Worm (Caenorhabditis elegans) whole organism, young adult: ENCODE data around the gene clec-124.

ENCODE experiments used
- T26A5.8 ChIP-seq: sonication (generic microtip); optimal IDR thresholded peaks from 2 replicates; lab custom pipeline; 2016; ENCODE audit warnings: missing genetic modification characterization, missing compliant biosample characterization
- ama-1 ChIP-seq, 3 experiments: fragments of 150-350 bp in 1 of 3; sonication (generic microtip) in 2 of 3; optimal IDR thresholded peaks; 2 replicates each; lab custom pipeline; 2014 to 2018; ENCODE audit warnings: missing biosample characterization in 2 of 3, missing genetic modification characterization in 2 of 3, missing genetic modification reagents in 2 of 3
- aptf-2 ChIP-seq: fragments of 200-800 bp; sonication (Bioruptor generic); conservative IDR thresholded peaks from 2 replicates; pipeline ENCODE4 v1.3.6; 2022; ENCODE audit warnings: missing genetic modification reagents, missing genetic modification characterization, missing compliant biosample characterization
- lsy-27 ChIP-seq: sonication (generic microtip); optimal IDR thresholded peaks from 2 replicates; lab custom pipeline; 2017; ENCODE audit warnings: missing genetic modification characterization, mild to moderate bottlenecking, missing compliant biosample characterization, antibody characterized with exemption, missing genotype, borderline replicate concordance; ENCODE audit not compliant: insufficient read depth
- nfya-1 ChIP-seq: sonication (generic microtip); optimal IDR thresholded peaks from 2 replicates; lab custom pipeline; 2017; ENCODE audit warnings: antibody characterized with exemption, missing compliant biosample characterization, missing genetic modification characterization, borderline replicate concordance; ENCODE audit not compliant: insufficient read depth
- nfyb-1 ChIP-seq: fragments of 200-800 bp; sonication (Bioruptor generic); IDR thresholded peaks from 2 replicates; pipeline ENCODE4 v1.3.6; 2022; ENCODE audit warnings: missing genetic modification reagents, missing genetic modification characterization, missing compliant biosample characterization
- pha-4 ChIP-seq: fragments of 150-350 bp; sonication (generic microtip); optimal IDR thresholded peaks from 2 replicates; lab custom pipeline; 2014; ENCODE audit warnings: missing biosample characterization, missing genetic modification reagents, missing genetic modification characterization

ce11 chrII:3203415-3203814 is 46.1 kb upstream of the clec-124 start, which contains the start of gene sri-50:
- TF ChIP-seq ama-1 (optimal IDR thresholded peaks at IDR 0.05; lab: Kevin White, UChicago) (no peak), ama-1 (GFP tag; optimal IDR thresholded peaks at IDR 0.05; lab: Kevin White, UChicago) (no peak), nfya-1 (tag; lab: Kevin White, UChicago) (no peak), pha-4 (tag; lab: Kevin White, UChicago) (no peak), lsy-27 (tag; lab: Kevin White, UChicago) (no peak), T26A5.8 (tag; lab: Kevin White, UChicago) (no peak), aptf-2 (no peak), nfyb-1 (GFP tag; lab: Robert Waterston, UW) (no peak)
